Fruit fly (Drosophila melanogaster) whole organism, embryonic: ENCODE measurements around the gene Fbw5.
A peak's percentile ranks its signal among the peaks of the same experiment; 100 is the strongest.

Experiments used
- Adf1 ChIP-seq: fragments of 200-800 bp; sonication (Bioruptor generic); IDR thresholded peaks from 2 replicates; pipeline ENCODE4 v1.3.6; 2022; ENCODE audit warnings: missing biosample characterization, missing genetic modification characterization
- Aef1 ChIP-seq: fragments of 200-800 bp; sonication (Bioruptor generic); IDR thresholded peaks from 3 replicates; pipeline ENCODE4 v1.3.6; 2022; ENCODE audit warnings: missing biosample characterization, missing genetic modification characterization
- Atf3 ChIP-seq: fragments of 200-800 bp; sonication (Bioruptor generic); optimal IDR thresholded peaks from 3 replicates; lab custom pipeline; 2016; ENCODE audit warnings: missing biosample characterization, missing genetic modification characterization
- Atf6 ChIP-seq: fragments of 200-800 bp; sonication (Bioruptor generic); IDR thresholded peaks from 2 replicates; pipeline ENCODE4 v1.3.6; 2022; ENCODE audit warnings: missing biosample characterization, missing genetic modification characterization
- Awh ChIP-seq: fragments of 200-800 bp; sonication (Bioruptor generic); IDR thresholded peaks from 2 replicates; pipeline ENCODE4, ENCODE4 v1.3.6; 2022; ENCODE audit warnings: missing biosample characterization, missing genetic modification characterization
- CG10209 ChIP-seq: fragments of 200-800 bp; sonication (Bioruptor generic); optimal IDR thresholded peaks from 3 replicates; lab custom pipeline; 2017; ENCODE audit warnings: missing biosample characterization, mild to moderate bottlenecking, missing genetic modification characterization, missing genetic modification reagents
- CG10431 ChIP-seq: fragments of 200-800 bp; sonication (Bioruptor generic); optimal IDR thresholded peaks from 3 replicates; lab custom pipeline; 2018; ENCODE audit warnings: missing biosample characterization, mild to moderate bottlenecking, missing genetic modification characterization
- CG10462 ChIP-seq: fragments of 200-800 bp; sonication (Bioruptor generic); optimal IDR thresholded peaks from 2 replicates; lab custom pipeline; 2016; ENCODE audit warnings: missing biosample characterization, missing genetic modification characterization
- CG12942 ChIP-seq: fragments of 200-800 bp; sonication (Bioruptor generic); optimal IDR thresholded peaks from 3 replicates; lab custom pipeline; 2016; ENCODE audit warnings: missing biosample characterization, missing genetic modification characterization
- CG13296 ChIP-seq: fragments of 200-800 bp; sonication (Bioruptor generic); optimal IDR thresholded peaks from 3 replicates; lab custom pipeline; 2018; ENCODE audit warnings: missing biosample characterization, mild to moderate bottlenecking, missing genetic modification characterization
- CG13424 ChIP-seq: fragments of 200-800 bp; sonication (Bioruptor generic); optimal IDR thresholded peaks from 2 replicates; lab custom pipeline; 2019; ENCODE audit warnings: missing biosample characterization, mild to moderate bottlenecking, missing genetic modification characterization, moderate library complexity
- CG15696 ChIP-seq: fragments of 200-800 bp; sonication (Bioruptor generic); optimal IDR thresholded peaks from 2 replicates; lab custom pipeline; 2019; ENCODE audit warnings: missing biosample characterization, mild to moderate bottlenecking, missing genetic modification characterization, moderate library complexity
- CG17912 ChIP-seq: fragments of 200-800 bp; sonication (Bioruptor generic); optimal IDR thresholded peaks from 2 replicates; lab custom pipeline; 2018; ENCODE audit warnings: missing biosample characterization, mild to moderate bottlenecking, missing genetic modification characterization
- CG2678 ChIP-seq: fragments of 200-800 bp; sonication (Bioruptor generic); optimal IDR thresholded peaks from 3 replicates; lab custom pipeline; 2019; ENCODE audit warnings: missing biosample characterization, mild to moderate bottlenecking, missing genetic modification characterization, moderate library complexity
- CG3995 ChIP-seq: fragments of 200-800 bp; sonication (Bioruptor generic); optimal IDR thresholded peaks from 3 replicates; lab custom pipeline; 2016; ENCODE audit warnings: missing biosample characterization, missing genetic modification characterization
- CG7372 ChIP-seq: fragments of 200-800 bp; sonication (Bioruptor generic); IDR thresholded peaks from 2 replicates; pipeline ENCODE4 v1.3.6; 2022; ENCODE audit warnings: missing biosample characterization, missing genetic modification characterization
- CG9437 ChIP-seq: fragments of 200-800 bp; sonication (Bioruptor generic); optimal IDR thresholded peaks from 2 replicates; lab custom pipeline; 2018; ENCODE audit warnings: missing biosample characterization, mild to moderate bottlenecking, missing genetic modification characterization
- Deaf1 ChIP-seq: fragments of 200-800 bp; optimal IDR thresholded peaks from 3 replicates; lab custom pipeline; 2019; ENCODE audit warnings: missing biosample characterization, mild to moderate bottlenecking, missing genetic modification characterization, moderate library complexity
- Hr51 ChIP-seq, 2 experiments: fragments of 200-800 bp; sonication (Bioruptor generic); optimal IDR thresholded peaks; 2 replicates in 1 of 2; 3 replicates in 1 of 2; lab custom pipeline; 2016 to 2018; ENCODE audit warnings: missing biosample characterization in 2 of 2, missing genetic modification characterization in 2 of 2, mild to moderate bottlenecking in 1 of 2, moderate library complexity in 1 of 2
- Mrtf ChIP-seq: fragments of 200-800 bp; sonication (Bioruptor generic); IDR thresholded peaks from 3 replicates; pipeline ENCODE4 v1.3.6; 2022; ENCODE audit warnings: missing biosample characterization, missing genetic modification characterization
- Myb ChIP-seq: fragments of 200-800 bp; sonication (Bioruptor generic); optimal IDR thresholded peaks from 2 replicates; lab custom pipeline; 2016; ENCODE audit warnings: missing biosample characterization, missing genetic modification characterization
- Neu2 ChIP-seq: fragments of 200-800 bp; sonication (Bioruptor generic); optimal IDR thresholded peaks from 3 replicates; lab custom pipeline; 2016; ENCODE audit warnings: missing biosample characterization, missing genetic modification characterization, borderline replicate concordance
- Nf-YB ChIP-seq: fragments of 200-800 bp; sonication (Bioruptor generic); optimal IDR thresholded peaks from 3 replicates; lab custom pipeline; 2019; ENCODE audit warnings: missing biosample characterization, mild to moderate bottlenecking, missing genetic modification characterization, moderate library complexity
- Taf1 ChIP-seq: fragments of 200-800 bp; sonication (Bioruptor generic); IDR thresholded peaks from 2 replicates; pipeline ENCODE4 v1.3.6; 2022; ENCODE audit warnings: missing biosample characterization, missing genetic modification characterization
- abd-A ChIP-seq: fragments of 200-800 bp; sonication (Bioruptor generic); optimal IDR thresholded peaks from 3 replicates; lab custom pipeline; 2019; ENCODE audit warnings: missing biosample characterization, mild to moderate bottlenecking, missing genetic modification characterization, moderate library complexity
- ac ChIP-seq: fragments of 200-800 bp; sonication (Bioruptor generic); optimal IDR thresholded peaks from 3 replicates; lab custom pipeline; 2017; ENCODE audit warnings: missing biosample characterization, mild to moderate bottlenecking, missing genetic modification characterization
- al ChIP-seq: fragments of 200-800 bp; sonication (Bioruptor generic); IDR thresholded peaks from 2 replicates; pipeline ENCODE4 v1.3.6; 2022; ENCODE audit warnings: missing biosample characterization, missing genetic modification characterization
- bowl ChIP-seq: fragments of 200-800 bp; sonication (Bioruptor generic); IDR thresholded peaks from 2 replicates; pipeline ENCODE4 v1.3.6; 2022; ENCODE audit warnings: missing biosample characterization, missing genetic modification characterization
- cg ChIP-seq: fragments of 200-800 bp; sonication (Bioruptor generic); optimal IDR thresholded peaks from 3 replicates; lab custom pipeline; 2019; ENCODE audit warnings: missing biosample characterization, mild to moderate bottlenecking, missing genetic modification characterization, moderate library complexity
- cwo ChIP-seq: fragments of 200-800 bp; sonication (Bioruptor generic); optimal IDR thresholded peaks from 3 replicates; lab custom pipeline; 2017; ENCODE audit warnings: missing biosample characterization, missing genetic modification characterization, mild to moderate bottlenecking, moderate library complexity, missing genetic modification reagents
- danr ChIP-seq: fragments of 200-800 bp; sonication (Bioruptor generic); IDR thresholded peaks from 2 replicates; pipeline ENCODE4 v1.3.6; 2022; ENCODE audit warnings: missing biosample characterization, missing genetic modification characterization
- emc ChIP-seq: fragments of 200-800 bp; sonication (Bioruptor generic); optimal IDR thresholded peaks from 2 replicates; lab custom pipeline; 2016; ENCODE audit warnings: missing biosample characterization, missing genetic modification characterization
- gem ChIP-seq: fragments of 200-800 bp; sonication (Bioruptor generic); optimal IDR thresholded peaks from 2 replicates; lab custom pipeline; 2019; ENCODE audit warnings: missing biosample characterization, mild to moderate bottlenecking, missing genetic modification characterization, moderate library complexity
- ham ChIP-seq: fragments of 200-800 bp; sonication (Bioruptor generic); IDR thresholded peaks from 2 replicates; pipeline ENCODE4 v1.3.6; 2022; ENCODE audit warnings: missing biosample characterization, missing genetic modification characterization
- ind ChIP-seq: fragments of 200-800 bp; sonication (Bioruptor generic); optimal IDR thresholded peaks from 3 replicates; lab custom pipeline; 2016; ENCODE audit warnings: missing biosample characterization, missing genetic modification characterization
- inv ChIP-seq: fragments of 200-800 bp; sonication (Bioruptor generic); IDR thresholded peaks from 2 replicates; pipeline ENCODE4 v1.3.6; 2022; ENCODE audit warnings: missing biosample characterization, missing genetic modification characterization; ENCODE audit not compliant: partially characterized antibody
- jumu ChIP-seq: fragments of 200-800 bp; sonication (Bioruptor generic); optimal IDR thresholded peaks from 3 replicates; lab custom pipeline; 2016; ENCODE audit warnings: missing biosample characterization, missing genetic modification characterization
- lab ChIP-seq: fragments of 200-800 bp; sonication (Bioruptor generic); optimal IDR thresholded peaks from 3 replicates; lab custom pipeline; 2017; ENCODE audit warnings: missing biosample characterization, missing genetic modification characterization, mild to moderate bottlenecking, moderate library complexity, missing genetic modification reagents
- shn ChIP-seq: fragments of 200-800 bp; sonication (Bioruptor generic); optimal IDR thresholded peaks from 3 replicates; lab custom pipeline; 2016; ENCODE audit warnings: missing biosample characterization, missing genetic modification characterization
- slou ChIP-seq: fragments of 200-800 bp; sonication (Bioruptor generic); optimal IDR thresholded peaks from 3 replicates; lab custom pipeline; 2016; ENCODE audit warnings: missing biosample characterization, missing genetic modification characterization
- sob ChIP-seq: fragments of 200-800 bp; sonication (Bioruptor generic); IDR thresholded peaks from 2 replicates; pipeline ENCODE4 v1.3.6; 2022; ENCODE audit warnings: missing biosample characterization, missing genetic modification characterization
- tap ChIP-seq: fragments of 200-800 bp; optimal IDR thresholded peaks from 3 replicates; lab custom pipeline; 2019; ENCODE audit warnings: missing biosample characterization, mild to moderate bottlenecking, missing genetic modification characterization, moderate library complexity
- tio ChIP-seq: fragments of 200-800 bp; sonication (Bioruptor generic); optimal IDR thresholded peaks from 2 replicates; lab custom pipeline; 2017; ENCODE audit warnings: missing biosample characterization, missing genetic modification characterization, inconsistent platforms
- toy ChIP-seq: fragments of 200-800 bp; sonication (Bioruptor generic); IDR thresholded peaks from 2 replicates; pipeline ENCODE4 v1.3.6; 2022; ENCODE audit warnings: missing biosample characterization, missing genetic modification characterization
- trem ChIP-seq: fragments of 200-800 bp; optimal IDR thresholded peaks from 3 replicates; lab custom pipeline; 2019; ENCODE audit warnings: missing biosample characterization, mild to moderate bottlenecking, missing genetic modification characterization, moderate library complexity
- tup ChIP-seq: fragments of 200-800 bp; sonication (Bioruptor generic); optimal IDR thresholded peaks from 2 replicates; lab custom pipeline; 2016; ENCODE audit warnings: missing biosample characterization, mild to moderate bottlenecking, missing genetic modification characterization, moderate library complexity
- twi ChIP-seq: fragments of 200-800 bp; optimal IDR thresholded peaks from 2 replicates; lab custom pipeline; 2019; ENCODE audit warnings: missing biosample characterization, mild to moderate bottlenecking, missing genetic modification characterization, moderate library complexity
- usp ChIP-seq: fragments of >200 bp; optimal IDR thresholded peaks from 2 replicates; lab custom pipeline; 2017; ENCODE audit warnings: missing biosample characterization, missing genetic modification characterization
- vfl ChIP-seq: fragments of 200-800 bp; sonication (Bioruptor generic); optimal IDR thresholded peaks from 2 replicates; lab custom pipeline; 2016; ENCODE audit warnings: missing biosample characterization, missing genetic modification characterization
- vnd ChIP-seq: fragments of 200-800 bp; sonication (Bioruptor generic); IDR thresholded peaks from 3 replicates; pipeline ENCODE4 v1.3.6; 2022; ENCODE audit warnings: missing biosample characterization, missing genetic modification characterization; ENCODE audit not compliant: partially characterized antibody
- wor ChIP-seq: fragments of 200-800 bp; sonication (Bioruptor generic); IDR thresholded peaks from 2 replicates; pipeline ENCODE4 v1.3.6; 2022; ENCODE audit warnings: missing biosample characterization, missing genetic modification characterization
- yki ChIP-seq: fragments of >200 bp; optimal IDR thresholded peaks from 3 replicates; lab custom pipeline; 2018

The Fbw5 gene

DNA sequence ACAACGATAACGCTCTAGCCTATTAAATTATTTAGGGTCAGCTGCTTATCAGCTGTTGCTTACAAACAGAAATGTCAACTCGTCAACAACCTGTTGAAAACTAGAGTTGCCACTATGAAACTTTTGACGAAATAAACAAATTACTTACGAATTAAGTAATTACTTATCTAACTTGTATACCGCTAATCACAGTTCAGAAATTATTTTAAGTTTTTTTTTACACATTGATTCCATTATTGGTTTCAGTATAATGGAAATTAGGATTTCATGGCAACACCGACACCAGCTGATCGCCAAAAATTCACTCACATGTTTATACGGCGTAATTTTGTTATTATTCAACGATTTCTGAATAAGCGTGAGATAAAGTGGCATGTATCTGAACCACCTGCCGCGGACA lies 27.9 kb downstream of the Fbw5 start, which contains the start of the genes CG9117 and CG31643 (continued):
- TF ChIP-seq Adf1 (GFP tag; lab: Robert Waterston, UW) = no peak
- TF ChIP-seq CG12942 (GFP tag; lab: Kevin White, UChicago) = peak; percentile 57
- no peak for TF ChIP-seq Atf3
- 0 out of 2 replicates have a peak, but pooled peaks have one; percentile 35 for TF ChIP-seq Awh
- peak; percentile 12 for TF ChIP-seq CG17912 (GFP tag; lab: Kevin White, UChicago)
- TF ChIP-seq tap (tag; lab: Kevin White, UChicago) = no peak
- no peak for TF ChIP-seq ind (GFP tag; lab: Kevin White, UChicago)
- TF ChIP-seq yki (lab: Kevin White, UChicago) = no peak
- TF ChIP-seq cwo (GFP tag; lab: Kevin White, UChicago) = peak; percentile 32
- peak; percentile 52; the same call in 1 of the 2 replicates for TF ChIP-seq Atf6
- no peak for TF ChIP-seq Mrtf (GFP tag; lab: Robert Waterston, UW)
- no peak for TF ChIP-seq lab (GFP tag; lab: Kevin White, UChicago)
- no peak for TF ChIP-seq CG7372 (GFP tag; lab: Robert Waterston, UW)
- TF ChIP-seq emc (GFP tag; lab: Kevin White, UChicago) = no peak
- peak; percentile 69 for TF ChIP-seq CG13424
- no peak for TF ChIP-seq abd-A (tag; lab: Kevin White, UChicago)
- peak; percentile 60 for TF ChIP-seq jumu (GFP tag; lab: Kevin White, UChicago)
- no peak for TF ChIP-seq Taf1
- TF ChIP-seq CG10462 = peak; percentile 13
- TF ChIP-seq wor (GFP tag; lab: Robert Waterston, UW) = no peak
- no peak for TF ChIP-seq usp (GFP tag; lab: Kevin White, UChicago)
- peak; percentile 34 for TF ChIP-seq CG9437
- no peak for TF ChIP-seq tup
- TF ChIP-seq bowl (GFP tag; lab: Robert Waterston, UW) = no peak
- peak; percentile 58 for TF ChIP-seq shn (GFP tag; lab: Kevin White, UChicago)
- peak; percentile 58; the same call in 1 of the 2 replicates for TF ChIP-seq sob (GFP tag; lab: Robert Waterston, UW)
- no peak for TF ChIP-seq ham (GFP tag; lab: Robert Waterston, UW)
- no peak for TF ChIP-seq slou
- no peak for TF ChIP-seq cg (GFP tag; lab: Kevin White, UChicago)
- no peak for TF ChIP-seq ac
- peak; percentile 11 for TF ChIP-seq twi (tag; lab: Kevin White, UChicago)
- TF ChIP-seq Myb (GFP tag; lab: Kevin White, UChicago) = peak; percentile 42
- no peak for TF ChIP-seq inv (GFP tag; lab: Robert Waterston, UW)
- TF ChIP-seq al (GFP tag; lab: Robert Waterston, UW) = 0 out of 2 replicates have a peak, but pooled peaks have one; percentile 4
- TF ChIP-seq CG15696 (tag; lab: Kevin White, UChicago) = peak; percentile 32
- peak; percentile 10 for TF ChIP-seq Nf-YB (GFP tag; lab: Kevin White, UChicago)
- TF ChIP-seq trem (tag; lab: Kevin White, UChicago) = peak; percentile 99
- TF ChIP-seq gem = no peak
- peak; percentile 20 for TF ChIP-seq CG10209 (GFP tag; lab: Kevin White, UChicago)
- no peak for TF ChIP-seq CG2678 (tag; lab: Kevin White, UChicago)
- no peak for TF ChIP-seq Hr51 (GFP tag; optimal IDR thresholded peaks at IDR 0.05; lab: Kevin White, UChicago)
- TF ChIP-seq toy = no peak
- TF ChIP-seq CG10431 (GFP tag; lab: Kevin White, UChicago) = no peak
- TF ChIP-seq vnd (GFP tag; lab: Robert Waterston, UW) = no peak
- TF ChIP-seq Aef1 = no peak
- TF ChIP-seq CG13296 = no peak
- no peak for TF ChIP-seq Neu2
- no peak for TF ChIP-seq tio (GFP tag; lab: Kevin White, UChicago)
- TF ChIP-seq CG3995 = no peak
- TF ChIP-seq Deaf1 = no peak
- TF ChIP-seq vfl (GFP tag; lab: Kevin White, UChicago) = no peak
- no peak for TF ChIP-seq danr (GFP tag; lab: Robert Waterston, UW)
